Fruit fly (Drosophila melanogaster) whole organism, embryonic: ENCODE results near the gene CG5592.

Source experiments
- Antp ChIP-seq: fragments of 200-800 bp; sonication (Bioruptor generic); optimal IDR thresholded peaks from 3 replicates; lab custom pipeline; 2016; ENCODE audit warnings: missing biosample characterization, missing genetic modification characterization
- Atf6 ChIP-seq: fragments of 200-800 bp; sonication (Bioruptor generic); IDR thresholded peaks from 2 replicates; pipeline ENCODE4 v1.3.6; 2022; ENCODE audit warnings: missing biosample characterization, missing genetic modification characterization
- CG10209 ChIP-seq: fragments of 200-800 bp; sonication (Bioruptor generic); optimal IDR thresholded peaks from 3 replicates; lab custom pipeline; 2017; ENCODE audit warnings: missing biosample characterization, mild to moderate bottlenecking, missing genetic modification characterization, missing genetic modification reagents
- CG12942 ChIP-seq: fragments of 200-800 bp; sonication (Bioruptor generic); optimal IDR thresholded peaks from 3 replicates; lab custom pipeline; 2016; ENCODE audit warnings: missing biosample characterization, missing genetic modification characterization
- CG13123 ChIP-seq: fragments of 200-800 bp; sonication (Bioruptor generic); optimal IDR thresholded peaks from 2 replicates; lab custom pipeline; 2016; ENCODE audit warnings: missing biosample characterization, missing genetic modification characterization
- CG14710 ChIP-seq: fragments of 200-800 bp; sonication (Bioruptor generic); optimal IDR thresholded peaks from 3 replicates; lab custom pipeline; 2019; ENCODE audit warnings: missing biosample characterization, mild to moderate bottlenecking, missing genetic modification characterization, moderate library complexity
- CG15011 ChIP-seq: fragments of 200-800 bp; sonication (Bioruptor generic); optimal IDR thresholded peaks from 3 replicates; lab custom pipeline; 2018; ENCODE audit warnings: missing biosample characterization, mild to moderate bottlenecking, missing genetic modification characterization
- CG15479 ChIP-seq: fragments of 200-800 bp; sonication (Bioruptor generic); optimal IDR thresholded peaks from 3 replicates; lab custom pipeline; 2019; ENCODE audit warnings: missing biosample characterization, mild to moderate bottlenecking, missing genetic modification characterization, moderate library complexity
- CG16813 ChIP-seq: fragments of 200-800 bp; sonication (Bioruptor generic); IDR thresholded peaks from 3 replicates; pipeline ENCODE4 v1.3.6; 2022; ENCODE audit warnings: missing biosample characterization, missing genetic modification characterization; ENCODE audit not compliant: partially characterized antibody
- CG17328 ChIP-seq: fragments of 200-800 bp; sonication (Bioruptor generic); IDR thresholded peaks from 2 replicates; pipeline ENCODE4 v1.3.6; 2022; ENCODE audit warnings: missing biosample characterization, missing genetic modification characterization
- CG18476 ChIP-seq: fragments of 200-800 bp; sonication (Bioruptor generic); optimal IDR thresholded peaks from 2 replicates; lab custom pipeline; 2016; ENCODE audit warnings: missing biosample characterization, mild to moderate bottlenecking, missing genetic modification characterization
- CG2116 ChIP-seq: fragments of 200-800 bp; sonication (Bioruptor generic); optimal IDR thresholded peaks from 3 replicates; lab custom pipeline; 2018; ENCODE audit warnings: missing biosample characterization, mild to moderate bottlenecking, missing genetic modification characterization
- CG3163 ChIP-seq: fragments of 200-800 bp; sonication (Bioruptor generic); optimal IDR thresholded peaks from 3 replicates; lab custom pipeline; 2016; ENCODE audit warnings: missing biosample characterization, missing genetic modification characterization
- CG5953 ChIP-seq: fragments of 200-800 bp; sonication (Bioruptor generic); IDR thresholded peaks from 2 replicates; pipeline ENCODE4 v1.3.6; 2022; ENCODE audit warnings: missing biosample characterization, missing genetic modification characterization
- CG6254 ChIP-seq: fragments of 200-800 bp; sonication (Bioruptor generic); optimal IDR thresholded peaks from 3 replicates; lab custom pipeline; 2017; ENCODE audit warnings: mild to moderate bottlenecking, missing biosample characterization, missing genetic modification reagents, missing genetic modification characterization
- CG6791 ChIP-seq: fragments of 200-800 bp; sonication (Bioruptor generic); IDR thresholded peaks from 3 replicates; pipeline ENCODE4 v1.3.6; 2022; ENCODE audit warnings: missing biosample characterization, missing genetic modification characterization; ENCODE audit not compliant: partially characterized antibody
- CG7963 ChIP-seq: fragments of 200-800 bp; sonication (Bioruptor generic); IDR thresholded peaks from 3 replicates; pipeline ENCODE4 v1.3.6; 2022; ENCODE audit warnings: missing biosample characterization, missing genetic modification characterization; ENCODE audit not compliant: partially characterized antibody
- CG8359 ChIP-seq: fragments of 200-800 bp; sonication (Bioruptor generic); optimal IDR thresholded peaks from 2 replicates; lab custom pipeline; 2017; ENCODE audit warnings: missing biosample characterization, mild to moderate bottlenecking, missing genetic modification characterization, borderline replicate concordance
- CG8944 ChIP-seq: fragments of 200-800 bp; sonication (Bioruptor generic); optimal IDR thresholded peaks from 3 replicates; lab custom pipeline; 2016; ENCODE audit warnings: missing biosample characterization, missing genetic modification characterization
- CG9876 ChIP-seq: fragments of 200-800 bp; sonication (Bioruptor generic); optimal IDR thresholded peaks from 2 replicates; lab custom pipeline; 2016; ENCODE audit warnings: missing biosample characterization, missing genetic modification characterization
- CG9932 ChIP-seq: fragments of 200-800 bp; sonication (Bioruptor generic); IDR thresholded peaks from 2 replicates; pipeline ENCODE4 v1.3.6; 2022; ENCODE audit warnings: missing biosample characterization, missing genetic modification characterization
- CrebB ChIP-seq: fragments of 200-800 bp; sonication (Bioruptor generic); optimal IDR thresholded peaks from 3 replicates; lab custom pipeline; 2018; ENCODE audit warnings: missing biosample characterization, mild to moderate bottlenecking, missing genetic modification characterization
- D ChIP-seq, 2 experiments: fragments of 200-800 bp in 1 of 2; fragments of >200 bp in 1 of 2; sonication (Bioruptor generic) in 1 of 2; optimal IDR thresholded peaks; 2 replicates in 1 of 2; 3 replicates in 1 of 2; lab custom pipeline; 2017; ENCODE audit warnings: mild to moderate bottlenecking in 1 of 2, missing biosample characterization in 1 of 2, missing genetic modification characterization in 1 of 2, missing genetic modification reagents in 1 of 2
- Dref ChIP-seq: fragments of 200-800 bp; sonication (Bioruptor generic); IDR thresholded peaks from 2 replicates; pipeline ENCODE4 v1.3.6; 2022; ENCODE audit warnings: missing biosample characterization, missing genetic modification characterization
- HmgZ ChIP-seq: fragments of 200-800 bp; sonication (Bioruptor generic); optimal IDR thresholded peaks from 2 replicates; lab custom pipeline; 2018; ENCODE audit warnings: missing biosample characterization, mild to moderate bottlenecking, missing genetic modification characterization
- Lhr ChIP-seq: fragments of 200-800 bp; sonication (Bioruptor generic); optimal IDR thresholded peaks from 3 replicates; lab custom pipeline; 2017; ENCODE audit warnings: mild to moderate bottlenecking, missing biosample characterization, missing genetic modification reagents, missing genetic modification characterization
- Nf-YC ChIP-seq: fragments of 200-800 bp; optimal IDR thresholded peaks from 3 replicates; lab custom pipeline; 2019; ENCODE audit warnings: missing biosample characterization, mild to moderate bottlenecking, missing genetic modification characterization, moderate library complexity
- Pdp1 ChIP-seq, 2 experiments: fragments of 200-800 bp; sonication (Bioruptor generic); optimal IDR thresholded peaks; 3 replicates each; lab custom pipeline; 2016; ENCODE audit warnings: missing biosample characterization in 2 of 2, missing genetic modification characterization in 2 of 2, mild to moderate bottlenecking in 1 of 2, moderate library complexity in 1 of 2
- Ptx1 ChIP-seq: fragments of 200-800 bp; sonication (Bioruptor generic); IDR thresholded peaks from 2 replicates; pipeline ENCODE4 v1.3.6; 2022; ENCODE audit warnings: missing biosample characterization, missing genetic modification characterization
- YL-1 ChIP-seq: fragments of 200-800 bp; sonication (Bioruptor generic); optimal IDR thresholded peaks from 3 replicates; lab custom pipeline; 2017; ENCODE audit warnings: missing biosample characterization, mild to moderate bottlenecking, missing genetic modification characterization
- ato ChIP-seq: fragments of 200-800 bp; sonication (Bioruptor generic); IDR thresholded peaks from 2 replicates; pipeline ENCODE4 v1.3.6; 2022; ENCODE audit warnings: missing biosample characterization, missing genetic modification characterization; ENCODE audit not compliant: partially characterized antibody
- cg ChIP-seq: fragments of 200-800 bp; sonication (Bioruptor generic); optimal IDR thresholded peaks from 3 replicates; lab custom pipeline; 2019; ENCODE audit warnings: missing biosample characterization, mild to moderate bottlenecking, missing genetic modification characterization, moderate library complexity
- chinmo ChIP-seq: fragments of 200-800 bp; sonication (Bioruptor generic); IDR thresholded peaks from 4 replicates; pipeline ENCODE4 v1.3.6; 2022; ENCODE audit warnings: missing biosample characterization, missing genetic modification characterization; ENCODE audit not compliant: partially characterized antibody
- dmrt11E ChIP-seq: fragments of 200-800 bp; sonication (Bioruptor generic); optimal IDR thresholded peaks from 3 replicates; lab custom pipeline; 2018; ENCODE audit warnings: missing biosample characterization, mild to moderate bottlenecking, missing genetic modification characterization, moderate library complexity
- grau ChIP-seq: fragments of 200-800 bp; optimal IDR thresholded peaks from 3 replicates; lab custom pipeline; 2019; ENCODE audit warnings: missing biosample characterization, mild to moderate bottlenecking, missing genetic modification characterization, moderate library complexity
- gro ChIP-seq: fragments of 200-800 bp; sonication (Bioruptor generic); optimal IDR thresholded peaks from 2 replicates; lab custom pipeline; 2016; ENCODE audit warnings: missing biosample characterization, missing genetic modification characterization
- hkb ChIP-seq, 2 experiments: fragments of 200-800 bp in 1 of 2; fragments of >200 bp in 1 of 2; sonication (Bioruptor generic) in 1 of 2; IDR thresholded peaks in 1 of 2; optimal IDR thresholded peaks in 1 of 2; 2 replicates each; pipeline versions ENCODE4 v1.3.6 to Lab custom; 2017 to 2022; ENCODE audit warnings: missing biosample characterization in 1 of 2, missing genetic modification characterization in 1 of 2
- lola ChIP-seq, 3 experiments: fragments of >200 bp in 2 of 3; fragments of 200-800 bp in 1 of 3; sonication (Bioruptor generic) in 1 of 3; optimal IDR thresholded peaks; 2 replicates each; lab custom pipeline; 2017 to 2019; ENCODE audit warnings: missing biosample characterization in 3 of 3, missing genetic modification characterization in 3 of 3, mild to moderate bottlenecking in 1 of 3, moderate library complexity in 1 of 3
- nerfin-1 ChIP-seq: fragments of 200-800 bp; sonication (Bioruptor generic); optimal IDR thresholded peaks from 3 replicates; lab custom pipeline; 2019; ENCODE audit warnings: missing biosample characterization, mild to moderate bottlenecking, missing genetic modification characterization, moderate library complexity
- otp ChIP-seq: fragments of 200-800 bp; sonication (Bioruptor generic); IDR thresholded peaks from 3 replicates; pipeline ENCODE4, ENCODE4 v1.3.6; 2022; ENCODE audit warnings: missing biosample characterization, missing genetic modification characterization
- repo ChIP-seq: fragments of 200-800 bp; sonication (Bioruptor generic); optimal IDR thresholded peaks from 2 replicates; lab custom pipeline; 2016; ENCODE audit warnings: missing biosample characterization, missing genetic modification characterization
- row ChIP-seq: fragments of 200-800 bp; sonication (Bioruptor generic); IDR thresholded peaks from 3 replicates; pipeline ENCODE4 v1.3.6; 2022; ENCODE audit warnings: missing biosample characterization, missing genetic modification characterization
- sima ChIP-seq: fragments of 200-800 bp; sonication (Bioruptor generic); optimal IDR thresholded peaks from 2 replicates; lab custom pipeline; 2016; ENCODE audit warnings: missing biosample characterization, missing genetic modification characterization
- slbo ChIP-seq: fragments of 200-800 bp; sonication (Bioruptor generic); IDR thresholded peaks from 2 replicates; pipeline ENCODE4 v1.3.6; 2022; ENCODE audit warnings: missing biosample characterization, missing genetic modification characterization
- so ChIP-seq: fragments of 200-800 bp; sonication (Bioruptor generic); IDR thresholded peaks from 3 replicates; pipeline ENCODE4 v1.3.6; 2022; ENCODE audit warnings: missing biosample characterization, missing genetic modification characterization
- yki ChIP-seq: fragments of >200 bp; optimal IDR thresholded peaks from 3 replicates; lab custom pipeline; 2018
- zfh2 ChIP-seq: fragments of 200-800 bp; sonication (Bioruptor generic); optimal IDR thresholded peaks from 2 replicates; lab custom pipeline; 2016; ENCODE audit warnings: missing biosample characterization, missing genetic modification characterization

CG5592 gene

DNA sequence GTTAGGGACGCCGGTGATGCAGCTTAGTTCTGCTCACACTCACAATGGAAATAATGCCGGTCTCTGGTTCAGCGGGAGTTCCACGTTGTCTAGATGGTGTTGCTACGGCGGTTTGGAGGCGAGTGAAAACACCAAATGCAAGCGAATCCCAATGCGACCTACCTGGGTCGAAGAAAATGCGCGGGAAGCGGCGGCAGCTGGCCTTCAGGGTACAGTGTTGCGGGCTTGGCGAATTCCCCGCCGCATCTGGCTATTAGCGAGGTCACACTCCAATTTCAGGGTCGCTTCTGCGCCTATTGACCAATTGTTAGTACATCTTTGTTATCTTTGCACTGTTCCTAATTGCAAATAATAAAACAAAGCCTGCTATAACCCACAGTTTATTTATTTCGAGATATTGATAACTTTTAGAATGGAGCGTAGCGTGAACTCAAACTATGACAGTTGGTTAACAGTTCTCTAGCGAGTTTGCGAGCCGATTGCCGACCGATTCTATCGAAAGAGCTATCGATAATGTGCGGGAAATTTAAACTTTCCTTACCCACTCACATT is 35.0 kb downstream of the CG5592 start, which contains the start of gene Rcc1 (continued):
- TF ChIP-seq CG18476 (no peak), slbo (GFP tag; lab: Robert Waterston, UW) (peak; percentile 28; the same call in 1 of the 2 replicates), CG15479 (GFP tag; lab: Kevin White, UChicago) (no peak), CG12942 (GFP tag; lab: Kevin White, UChicago) (no peak), CG2116 (GFP tag; lab: Kevin White, UChicago) (peak; percentile 99), Lhr (peak; percentile 83), Dref (GFP tag; lab: Robert Waterston, UW) (peak; percentile 73), yki (no peak), dmrt11E (peak; percentile 24), nerfin-1 (tag; lab: Kevin White, UChicago) (no peak), CG9932 (GFP tag; lab: Robert Waterston, UW) (peak; percentile 43; the same call in 1 of the 2 replicates), D (optimal IDR thresholded peaks at IDR 0.05; lab: Kevin White, UChicago) (peak; percentile 72), D (GFP tag; optimal IDR thresholded peaks at IDR 0.05; lab: Kevin White, UChicago) (no peak), lola (GFP tag; optimal IDR thresholded peaks at IDR 0.05; lab: Kevin White, UChicago) (peak in 1 of 3 experiments; percentile 14), gro (GFP tag; lab: Kevin White, UChicago) (no peak), CG6254 (GFP tag; lab: Kevin White, UChicago) (no peak), Ptx1 (GFP tag; lab: Robert Waterston, UW) (no peak), otp (0 out of 3 replicates have a peak, but pooled peaks have one; percentile 9), ato (GFP tag; lab: Robert Waterston, UW) (peak; percentile 62), CG6791 (GFP tag; lab: Robert Waterston, UW) (0 out of 3 replicates have a peak, but pooled peaks have one; percentile 46), cg (GFP tag; lab: Kevin White, UChicago) (peak; percentile 82), Pdp1 (GFP tag; optimal IDR thresholded peaks at IDR 0.05; lab: Kevin White, UChicago) (peak in 1 of 2 experiments; percentile 28), grau (tag; lab: Kevin White, UChicago) (peak; percentile 23), CG17328 (0 out of 2 replicates have a peak, but pooled peaks have one; percentile 12), CG8944 (GFP tag; lab: Kevin White, UChicago) (peak; percentile 29), CG3163 (GFP tag; lab: Kevin White, UChicago) (peak; percentile 30), CG5953 (GFP tag; lab: Robert Waterston, UW) (no peak), hkb (optimal IDR thresholded peaks at IDR 0.05; lab: Kevin White, UChicago) (peak; percentile 90), hkb (GFP tag; IDR thresholded peaks at IDR 0.05; lab: Robert Waterston, UW) (no peak), zfh2 (GFP tag; lab: Kevin White, UChicago) (peak; percentile 15), row (peak; percentile 53), so (GFP tag; lab: Robert Waterston, UW) (no peak), CG9876 (GFP tag; lab: Kevin White, UChicago) (peak; percentile 26), chinmo (GFP tag; lab: Robert Waterston, UW) (0 out of 4 replicates have a peak, but pooled peaks have one; percentile 69), CG13123 (GFP tag; lab: Kevin White, UChicago) (no peak), CG15011 (GFP tag; lab: Kevin White, UChicago) (no peak), Atf6 (GFP tag; lab: Robert Waterston, UW) (no peak), CrebB (tag; lab: Kevin White, UChicago) (no peak), sima (GFP tag; lab: Kevin White, UChicago) (no peak), repo (GFP tag; lab: Kevin White, UChicago) (peak; percentile 9), CG10209 (GFP tag; lab: Kevin White, UChicago) (no peak), YL-1 (peak; percentile 28), CG8359 (GFP tag; lab: Kevin White, UChicago) (no peak), CG7963 (peak; percentile 38; the same call in 1 of the 3 replicates), Antp (GFP tag; lab: Kevin White, UChicago) (no peak), CG14710 (tag; lab: Kevin White, UChicago) (peak; percentile 86), CG16813 (peak; percentile 66; the same call in 2 of the 3 replicates), HmgZ (tag; lab: Kevin White, UChicago) (peak; percentile 72), Nf-YC (tag; lab: Kevin White, UChicago) (no peak)
